Worm (Caenorhabditis elegans) whole organism, L3 larva: ENCODE data around the gene W09G12.9.
A peak's percentile ranks its signal among the peaks of the same experiment; 100 is the strongest.

Experiments used
- ceh-82 ChIP-seq: fragments of 150-350 bp; optimal IDR thresholded peaks from 2 replicates; lab custom pipeline; 2014; ENCODE audit warnings: missing biosample characterization, missing genetic modification characterization
- ceh-9 ChIP-seq: sonication (generic microtip); optimal IDR thresholded peaks from 2 replicates; lab custom pipeline; 2018; ENCODE audit warnings: missing biosample characterization, missing genetic modification characterization
- daf-12 ChIP-seq: fragments of 150-350 bp; optimal IDR thresholded peaks from 2 replicates; lab custom pipeline; 2014; ENCODE audit warnings: missing biosample characterization, missing genetic modification reagents, missing genetic modification characterization
- egl-27 ChIP-seq: sonication (generic microtip); optimal IDR thresholded peaks from 4 replicates; lab custom pipeline; 2017; ENCODE audit warnings: missing biosample characterization, missing genetic modification reagents, missing genetic modification characterization
- egl-5 ChIP-seq: fragments of 150-350 bp; optimal IDR thresholded peaks from 2 replicates; lab custom pipeline; 2017; ENCODE audit warnings: missing biosample characterization, missing genetic modification reagents, missing genetic modification characterization, inconsistent platforms
- elt-1 ChIP-seq: fragments of 150-350 bp; optimal IDR thresholded peaks from 2 replicates; lab custom pipeline; 2014; ENCODE audit warnings: missing biosample characterization, missing genetic modification characterization
- elt-2 ChIP-seq: sonication (generic microtip); optimal IDR thresholded peaks from 2 replicates; lab custom pipeline; 2016; ENCODE audit warnings: missing genetic modification reagents, mild to moderate bottlenecking, missing genetic modification characterization, missing compliant biosample characterization
- elt-3 ChIP-seq, 3 experiments: fragments of 150-350 bp in 1 of 3; sonication (generic microtip) in 2 of 3; optimal IDR thresholded peaks; 2 replicates in 2 of 3; 4 replicates in 1 of 3; lab custom pipeline; 2014 to 2017; ENCODE audit warnings: missing biosample characterization in 3 of 3, missing genetic modification characterization in 3 of 3
- fos-1 ChIP-seq: fragments of 150-350 bp; optimal IDR thresholded peaks from 2 replicates; lab custom pipeline; 2014; ENCODE audit warnings: missing biosample characterization, missing genetic modification characterization
- hmg-11 ChIP-seq: sonication (generic microtip); optimal IDR thresholded peaks from 2 replicates; lab custom pipeline; 2016; ENCODE audit warnings: missing genetic modification characterization, missing compliant biosample characterization
- lin-15B ChIP-seq: fragments of 150-350 bp; optimal IDR thresholded peaks from 2 replicates; lab custom pipeline; 2014; ENCODE audit warnings: missing biosample characterization, missing genetic modification characterization
- lin-39 ChIP-seq: fragments of 150-350 bp; optimal IDR thresholded peaks from 2 replicates; lab custom pipeline; 2018; ENCODE audit warnings: missing biosample characterization, missing genetic modification reagents, missing genetic modification characterization
- mdl-1 ChIP-seq: fragments of 150-350 bp; optimal IDR thresholded peaks from 2 replicates; lab custom pipeline; 2014; ENCODE audit warnings: missing biosample characterization, missing genetic modification characterization
- mml-1 ChIP-seq: fragments of 150-350 bp; sonication (generic microtip); optimal IDR thresholded peaks from 3 replicates; lab custom pipeline; 2014; ENCODE audit warnings: missing biosample characterization, missing genetic modification characterization
- nhr-11 ChIP-seq: fragments of 150-350 bp; optimal IDR thresholded peaks from 2 replicates; lab custom pipeline; 2014; ENCODE audit warnings: missing biosample characterization, missing genetic modification characterization
- nhr-12 ChIP-seq: fragments of 150-350 bp; optimal IDR thresholded peaks from 2 replicates; lab custom pipeline; 2014; ENCODE audit warnings: missing biosample characterization, missing genetic modification characterization
- nhr-237 ChIP-seq: fragments of 150-350 bp; optimal IDR thresholded peaks from 2 replicates; lab custom pipeline; 2014; ENCODE audit warnings: missing biosample characterization, missing genetic modification characterization
- nhr-28 ChIP-seq: fragments of 150-350 bp; optimal IDR thresholded peaks from 2 replicates; lab custom pipeline; 2014; ENCODE audit warnings: missing biosample characterization, missing genetic modification characterization
- nhr-67 ChIP-seq: fragments of 150-350 bp; optimal IDR thresholded peaks from 2 replicates; lab custom pipeline; 2014; ENCODE audit warnings: missing biosample characterization, missing genetic modification characterization
- nhr-77 ChIP-seq: fragments of 150-350 bp; optimal IDR thresholded peaks from 2 replicates; lab custom pipeline; 2014; ENCODE audit warnings: missing biosample characterization, missing genetic modification characterization
- pha-4 ChIP-seq: fragments of 150-350 bp; optimal IDR thresholded peaks from 2 replicates; lab custom pipeline; 2014; ENCODE audit warnings: missing biosample characterization, missing genetic modification reagents, missing genetic modification characterization
- pqm-1 ChIP-seq: fragments of 150-350 bp; optimal IDR thresholded peaks from 2 replicates; lab custom pipeline; 2017; ENCODE audit warnings: missing biosample characterization, missing genetic modification characterization, inconsistent platforms
- sea-2 ChIP-seq: fragments of 150-350 bp; sonication (generic microtip); optimal IDR thresholded peaks from 4 replicates; lab custom pipeline; 2014; ENCODE audit warnings: missing biosample characterization, missing genetic modification reagents, missing genetic modification characterization
- snpc-4 ChIP-seq: fragments of 150-350 bp; optimal IDR thresholded peaks from 2 replicates; lab custom pipeline; 2014; ENCODE audit warnings: missing biosample characterization, missing genetic modification characterization
- tbx-2 ChIP-seq: sonication (generic microtip); optimal IDR thresholded peaks from 2 replicates; lab custom pipeline; 2016; ENCODE audit warnings: mild to moderate bottlenecking, missing genetic modification characterization, missing compliant biosample characterization
- unc-39 ChIP-seq: sonication (generic microtip); optimal IDR thresholded peaks from 4 replicates; lab custom pipeline; 2017; ENCODE audit warnings: missing biosample characterization, missing genetic modification characterization
- unc-62 ChIP-seq: fragments of 150-350 bp; sonication (generic microtip); optimal IDR thresholded peaks from 4 replicates; lab custom pipeline; 2014; ENCODE audit warnings: missing biosample characterization, missing genetic modification reagents, missing genetic modification characterization
- zag-1 ChIP-seq: fragments of 150-350 bp; optimal IDR thresholded peaks from 2 replicates; lab custom pipeline; 2014; ENCODE audit warnings: missing biosample characterization, missing genetic modification characterization

The W09G12.9 gene

DNA sequence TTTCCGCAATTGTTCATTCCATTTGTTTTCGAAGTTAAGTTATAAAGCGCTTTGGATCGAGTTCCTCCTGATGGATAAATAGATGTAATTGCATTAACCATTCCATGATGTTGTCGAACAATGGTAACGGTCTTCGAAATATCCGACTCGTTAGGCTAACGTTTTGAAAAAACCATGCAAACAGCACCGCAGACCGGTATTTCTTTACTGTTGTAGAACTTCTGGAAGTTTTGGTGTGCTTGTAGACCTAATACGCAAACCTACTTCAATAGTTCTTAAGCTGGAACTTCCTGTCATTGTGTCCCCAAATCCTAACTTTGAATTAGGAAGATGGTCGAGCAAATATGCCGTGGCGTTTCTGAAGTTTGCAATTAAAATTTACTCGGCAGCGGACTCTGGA lies 28.9 kb downstream of the W09G12.9 start, which contains the start of gene F38A1.9:
F38A1.9 (minus strand) TSS at position 101 of the 400 bp plus-strand sequence.
- TF ChIP-seq pqm-1 (tag; lab: Kevin White, UChicago), result no peak
- no peak for TF ChIP-seq egl-5 (tag; lab: Kevin White, UChicago)

ce11 chrIV:1246762-1247436 lies 30.5 kb downstream of the W09G12.9 start, which contains the start of the genes clec-165 and F38A1.11:
TSS of gene clec-165 (minus strand) at chrIV:1246886.
TSS of gene F38A1.11 (plus strand) at chrIV:1247386.
- TF ChIP-seq elt-2 (tag; lab: Kevin White, UChicago) (peak; percentile 70), nhr-28 (tag; lab: Kevin White, UChicago) (no peak), hmg-11 (tag; lab: Kevin White, UChicago) (no peak), nhr-11 (tag; lab: Kevin White, UChicago) (no peak), snpc-4 (no peak), tbx-2 (tag; lab: Kevin White, UChicago) (no peak), elt-1 (no peak), pqm-1 (tag; lab: Kevin White, UChicago) (peak; percentile 34), pha-4 (tag; lab: Kevin White, UChicago) (no peak), daf-12 (tag; lab: Kevin White, UChicago) (no peak), nhr-67 (tag; lab: Kevin White, UChicago) (no peak)

- TF ChIP-seq elt-2 (tag; lab: Kevin White, UChicago) (peak; percentile 9), elt-3 (tag; optimal IDR thresholded peaks at IDR 0.05; lab: Kevin White, UChicago) (no peak)
- TF ChIP-seq, all 47 proteins: peak for 1
Observed at ce11 chrIV:1251242-1251911, 35.0 kb downstream of the W09G12.9 start, which contains the start of the genes clec-166 and F38A1.6. TSS of gene clec-166 (minus strand) at chrIV:1251342. TSS of gene F38A1.6 (plus strand) at chrIV:1251861.

ce11 chrIV:1255632-1256031 lies 39.2 kb downstream of the W09G12.9 start, which contains the start of gene clec-167:
TSS of gene clec-167 (minus strand) at chrIV:1255732.
- TF ChIP-seq tbx-2 (tag; lab: Kevin White, UChicago), result no peak
- TF ChIP-seq mml-1, result no peak
- TF ChIP-seq daf-12 (tag; lab: Kevin White, UChicago), result no peak
- no peak for TF ChIP-seq nhr-237 (tag; lab: Kevin White, UChicago)
- TF ChIP-seq fos-1, result no peak
- TF ChIP-seq ceh-9, result no peak
- no peak for TF ChIP-seq ceh-82 (tag; lab: Kevin White, UChicago)
- TF ChIP-seq nhr-67 (tag; lab: Kevin White, UChicago), result no peak
- no peak for TF ChIP-seq sea-2
- no peak for TF ChIP-seq lin-39 (tag; lab: Kevin White, UChicago)
- no peak for TF ChIP-seq nhr-12 (tag; lab: Kevin White, UChicago)
- no peak for TF ChIP-seq unc-62 (GFP tag; lab: Kevin White, UChicago)
- TF ChIP-seq zag-1, result no peak
- no peak for TF ChIP-seq unc-39 (tag; lab: Kevin White, UChicago)
- TF ChIP-seq mdl-1 (tag; lab: Kevin White, UChicago), result no peak
- TF ChIP-seq nhr-77 (tag; lab: Kevin White, UChicago), result no peak
- no peak for TF ChIP-seq egl-27
- no peak for TF ChIP-seq lin-15B (tag; lab: Kevin White, UChicago)
- TF ChIP-seq snpc-4, result no peak
- TF ChIP-seq pha-4 (tag; lab: Kevin White, UChicago), result no peak
- TF ChIP-seq, all 47 proteins: peak for 0

DNA sequence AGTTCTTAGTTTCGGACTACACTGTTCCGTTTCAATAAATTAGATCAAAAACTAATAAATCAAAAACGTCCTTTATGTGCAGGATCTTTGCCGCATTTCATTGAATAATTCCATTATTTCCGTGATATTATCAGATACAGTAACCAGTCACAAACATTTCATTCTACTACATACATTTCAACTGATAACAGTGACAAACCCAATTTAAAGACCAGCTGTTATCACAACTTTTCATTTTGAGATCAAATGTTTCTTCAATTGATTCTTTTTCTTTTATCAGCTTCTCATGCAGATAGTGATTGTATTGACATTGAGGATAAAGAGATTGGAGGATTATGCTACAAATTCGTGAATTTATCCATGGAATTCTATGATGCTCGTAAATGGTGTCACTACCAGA lies 40.3 kb downstream of the W09G12.9 start, which contains the start of gene clec-168:
clec-168 (plus strand) TSS at position 247 of the 400 bp plus-strand sequence.
- TF ChIP-seq ceh-82 (tag; lab: Kevin White, UChicago), result no peak
- TF ChIP-seq pha-4 (tag; lab: Kevin White, UChicago), result no peak
- no peak for TF ChIP-seq elt-1
- no peak for TF ChIP-seq fos-1
- TF ChIP-seq elt-2 (tag; lab: Kevin White, UChicago), result peak; percentile 69
- TF ChIP-seq pqm-1 (tag; lab: Kevin White, UChicago), result peak; percentile 78

DNA sequence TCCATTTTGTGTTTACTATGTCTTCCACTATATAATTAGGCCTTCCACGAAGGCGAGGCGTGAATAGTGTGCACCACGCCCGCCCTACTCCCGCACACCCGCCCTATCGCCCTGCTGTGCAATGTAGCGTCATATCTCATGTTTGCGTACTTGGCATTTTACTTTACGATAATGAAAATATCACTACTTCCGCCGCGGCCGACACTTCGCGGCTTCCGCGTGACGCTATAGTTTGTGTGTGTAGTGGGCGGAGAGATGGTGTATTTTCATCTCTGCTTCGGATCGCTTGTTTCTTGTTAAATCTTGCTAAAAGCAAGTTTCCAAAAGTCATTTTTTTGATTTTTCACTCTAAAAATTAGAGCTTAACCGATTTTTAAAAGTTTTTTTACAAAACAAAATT lies 44.1 kb downstream of the W09G12.9 start:
- TF ChIP-seq tbx-2 (tag; lab: Kevin White, UChicago) (no peak), elt-2 (tag; lab: Kevin White, UChicago) (peak; percentile 38)
